Fruit fly (Drosophila melanogaster): ENCODE results near the gene CG6638.

The CG6638 gene

dm6 chr3L:8543866-8544265 is 32.0 kb downstream of the CG6638 start:
- TF ChIP-seq CG8159 (tag; optimal IDR thresholded peaks at IDR 0.05) = peak; percentile 1
- peak; percentile 22 for TF ChIP-seq D1 (tag; optimal IDR thresholded peaks at IDR 0.05)
- TF ChIP-seq CG9948 (tag; optimal IDR thresholded peaks at IDR 0.05) = peak; percentile 1
- no peak for TF ChIP-seq CG8301 (tag; optimal IDR thresholded peaks at IDR 0.05)

dm6 chr3L:8542213-8542612 is 33.7 kb downstream of the CG6638 start:
- TF ChIP-seq fd96Ca (GFP tag; IDR thresholded peaks at IDR 0.05) = no peak
- TF ChIP-seq CG10348 (GFP tag; IDR thresholded peaks at IDR 0.05) = no peak
- TF ChIP-seq D1 (tag; optimal IDR thresholded peaks at IDR 0.05) = no peak
- TF ChIP-seq CG8301 (tag; optimal IDR thresholded peaks at IDR 0.05) = no peak
- no peak for TF ChIP-seq CG9948 (tag; optimal IDR thresholded peaks at IDR 0.05)
- no peak for TF ChIP-seq gl (tag; optimal IDR thresholded peaks at IDR 0.05)
- TF ChIP-seq CG17806 (tag; optimal IDR thresholded peaks at IDR 0.05) = no peak
- TF ChIP-seq CG14655 (GFP tag; optimal IDR thresholded peaks at IDR 0.05) = no peak
- no peak for TF ChIP-seq CG15710 (tag; optimal IDR thresholded peaks at IDR 0.05)
- no peak for TF ChIP-seq EcR (GFP tag; optimal IDR thresholded peaks at IDR 0.05)
- no peak for TF ChIP-seq CG12605 (GFP tag; IDR thresholded peaks at IDR 0.05)
- TF ChIP-seq CG4496 (GFP tag; IDR thresholded peaks at IDR 0.05) = no peak
- TF ChIP-seq Pif1B (GFP tag; optimal IDR thresholded peaks at IDR 0.05) = no peak

dm6 chr3L:8541669-8542068 is 34.2 kb downstream of the CG6638 start:
- TF ChIP-seq CG8159 (tag; optimal IDR thresholded peaks at IDR 0.05) = no peak
- no peak for TF ChIP-seq CG13204 (GFP tag; optimal IDR thresholded peaks at IDR 0.05)
- no peak for TF ChIP-seq Ets98B (GFP tag; IDR thresholded peaks at IDR 0.05)
- TF ChIP-seq CG9948 (tag; optimal IDR thresholded peaks at IDR 0.05) = no peak
- TF ChIP-seq Pif1B (GFP tag; optimal IDR thresholded peaks at IDR 0.05) = no peak

dm6 chr3L:8540509-8540908 is 35.4 kb downstream of the CG6638 start:
- no peak for TF ChIP-seq CG4496 (GFP tag; IDR thresholded peaks at IDR 0.05)
- TF ChIP-seq Pif1A (GFP tag; optimal IDR thresholded peaks at IDR 0.05) = no peak

dm6 chr3L:8538355-8538754 is 37.5 kb downstream of the CG6638 start:
- no peak for TF ChIP-seq CG14655 (GFP tag; optimal IDR thresholded peaks at IDR 0.05)

- TF ChIP-seq rn (GFP tag; IDR thresholded peaks at IDR 0.05) = no peak
- TF ChIP-seq CG34367 (tag; optimal IDR thresholded peaks at IDR 0.05) = no peak
- TF ChIP-seq Pif1B (GFP tag; optimal IDR thresholded peaks at IDR 0.05) = no peak
- TF ChIP-seq CG8159 (tag; optimal IDR thresholded peaks at IDR 0.05) = no peak
- no peak for TF ChIP-seq CG32121 (GFP tag; IDR thresholded peaks at IDR 0.05)
- TF ChIP-seq D1 (tag; optimal IDR thresholded peaks at IDR 0.05) = no peak
- no peak for TF ChIP-seq CG10348 (GFP tag; IDR thresholded peaks at IDR 0.05)
- TF ChIP-seq CG15710 (tag; optimal IDR thresholded peaks at IDR 0.05) = no peak
- TF ChIP-seq fd96Ca (GFP tag; IDR thresholded peaks at IDR 0.05) = no peak
- no peak for TF ChIP-seq gl (tag; optimal IDR thresholded peaks at IDR 0.05)
- TF ChIP-seq Pif1A (GFP tag; optimal IDR thresholded peaks at IDR 0.05) = no peak
- no peak for TF ChIP-seq CG4496 (GFP tag; IDR thresholded peaks at IDR 0.05)
- TF ChIP-seq CG14655 (GFP tag; optimal IDR thresholded peaks at IDR 0.05) = no peak
- no peak for TF ChIP-seq CG9948 (tag; optimal IDR thresholded peaks at IDR 0.05)
- TF ChIP-seq CG17806 (tag; optimal IDR thresholded peaks at IDR 0.05) = no peak
- TF ChIP-seq EcR (GFP tag; optimal IDR thresholded peaks at IDR 0.05) = no peak
- no peak for TF ChIP-seq CG13204 (GFP tag; optimal IDR thresholded peaks at IDR 0.05)
- no peak for TF ChIP-seq Ets98B (GFP tag; IDR thresholded peaks at IDR 0.05)
Measured at dm6 chr3L:8536387-8536786, 39.5 kb downstream of the CG6638 start.

- no peak for TF ChIP-seq CG10348 (GFP tag; IDR thresholded peaks at IDR 0.05)
- 0 out of 3 replicates have a peak, but pooled peaks have one; percentile 14 for TF ChIP-seq CG4496 (GFP tag; IDR thresholded peaks at IDR 0.05)
Measured at dm6 chr3L:8534386-8535306, 41.2 kb downstream of the CG6638 start, which contains the start of gene ergic53. TSS of gene ergic53 (plus strand) at chr3L:8534977.

- TF ChIP-seq CG13204 (GFP tag; optimal IDR thresholded peaks at IDR 0.05) (no peak), Pif1B (GFP tag; optimal IDR thresholded peaks at IDR 0.05) (no peak), CG4496 (GFP tag; IDR thresholded peaks at IDR 0.05) (no peak), CG9948 (tag; optimal IDR thresholded peaks at IDR 0.05) (no peak), CG14655 (GFP tag; optimal IDR thresholded peaks at IDR 0.05) (no peak), fd96Ca (GFP tag; IDR thresholded peaks at IDR 0.05) (no peak), rn (GFP tag; IDR thresholded peaks at IDR 0.05) (no peak), gl (tag; optimal IDR thresholded peaks at IDR 0.05) (no peak), CG10348 (GFP tag; IDR thresholded peaks at IDR 0.05) (no peak), Ets98B (GFP tag; IDR thresholded peaks at IDR 0.05) (no peak), Pif1A (GFP tag; optimal IDR thresholded peaks at IDR 0.05) (no peak)
Measured at dm6 chr3L:8529701-8530100, 46.2 kb downstream of the CG6638 start.

Measured in whole organism, pupa.